Fruit fly (Drosophila melanogaster): Measurements from ENCODE around the gene CG33257.

CG33257 gene

DNA sequence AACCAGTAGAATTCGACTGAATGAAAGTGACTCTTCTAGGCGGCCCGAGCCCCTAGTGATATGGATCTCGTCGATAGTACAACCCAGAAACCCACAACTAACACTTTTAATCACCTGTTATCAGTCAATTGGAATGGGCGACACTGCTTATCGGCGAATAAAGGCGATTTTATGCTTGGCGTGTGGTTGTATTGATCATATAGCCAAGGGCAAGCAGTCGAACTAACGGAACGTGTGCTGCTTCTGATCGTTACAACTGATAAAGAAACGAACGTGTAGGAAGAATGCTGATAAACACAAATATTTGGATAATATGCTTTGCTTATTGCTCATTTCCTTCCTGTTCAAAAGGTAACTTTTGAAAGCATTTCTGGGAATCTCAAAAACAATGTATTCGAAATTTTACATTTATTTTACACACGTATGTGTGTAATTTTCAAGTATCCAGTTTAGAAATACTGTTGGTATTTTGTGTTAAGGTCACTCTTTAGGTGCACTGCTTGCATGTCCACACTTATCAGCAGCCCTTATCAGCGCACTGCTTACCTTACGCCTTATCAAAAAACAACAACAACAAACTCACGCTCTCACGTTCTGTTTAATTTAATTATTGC, 35.2 kb downstream of the CG33257 start, which contains the start of gene Agpat4:
Gene Agpat4 (minus strand): TSS at position 387 of the 614 bp plus-strand sequence.
- no peak for TF ChIP-seq Asciz (GFP tag; optimal IDR thresholded peaks at IDR 0.05)
- no peak for TF ChIP-seq CG12219 (GFP tag; optimal IDR thresholded peaks at IDR 0.05)
- TF ChIP-seq chinmo (GFP tag; IDR thresholded peaks at IDR 0.05; ENCODE audit: partially characterized antibody), result 0 out of 4 replicates have a peak, but pooled peaks have one; percentile 39
- no peak for TF ChIP-seq emc (GFP tag; optimal IDR thresholded peaks at IDR 0.05)
- TF ChIP-seq tx (GFP tag; optimal IDR thresholded peaks at IDR 0.05), result no peak
- no peak for TF ChIP-seq B-H2 (GFP tag; optimal IDR thresholded peaks at IDR 0.05)
- no peak; the same call in 1 of the 2 replicates for TF ChIP-seq CG14014 (GFP tag; IDR thresholded peaks at IDR 0.05)
- TF ChIP-seq ab (GFP tag; optimal IDR thresholded peaks at IDR 0.05), result no peak
- TF ChIP-seq CG5245 (GFP tag; optimal IDR thresholded peaks at IDR 0.05), result no peak
- TF ChIP-seq CG6254 (GFP tag; optimal IDR thresholded peaks at IDR 0.05), result no peak
- peak; percentile 10 for TF ChIP-seq CG33213 (GFP tag; optimal IDR thresholded peaks at IDR 0.05)
- no peak for TF ChIP-seq tin (GFP tag; optimal IDR thresholded peaks at IDR 0.05)
- peak in 1 of 2 experiments; percentile 40 for TF ChIP-seq tll (GFP tag; optimal IDR thresholded peaks at IDR 0.05)
- TF ChIP-seq CG11560 (tag; IDR thresholded peaks at IDR 0.05), result no peak
- no peak for TF ChIP-seq CG3995 (GFP tag; optimal IDR thresholded peaks at IDR 0.05)
- peak; percentile 35; the same call in 1 of the 3 replicates for TF ChIP-seq Opbp (GFP tag; IDR thresholded peaks at IDR 0.05; ENCODE audit: partially characterized antibody)
- TF ChIP-seq CG10274 (GFP tag; optimal IDR thresholded peaks at IDR 0.05), result no peak
- TF ChIP-seq CG12391 (tag; optimal IDR thresholded peaks at IDR 0.05), result no peak
- no peak for TF ChIP-seq CG31388 (GFP tag; optimal IDR thresholded peaks at IDR 0.05)
- peak; percentile 4 for TF ChIP-seq CHES-1-like (GFP tag; optimal IDR thresholded peaks at IDR 0.05)
- no peak for TF ChIP-seq az2 (GFP tag; optimal IDR thresholded peaks at IDR 0.05)
- peak; percentile 14 for TF ChIP-seq kni (GFP tag; optimal IDR thresholded peaks at IDR 0.05)
- TF ChIP-seq bab2 (GFP tag; optimal IDR thresholded peaks at IDR 0.05), result no peak
- no peak for TF ChIP-seq fru (optimal IDR thresholded peaks at IDR 0.05)
- TF ChIP-seq Rfx (GFP tag; IDR thresholded peaks at IDR 0.05), result no peak
- peak; percentile 38; the same call in 1 of the 2 replicates for TF ChIP-seq bbx (GFP tag; IDR thresholded peaks at IDR 0.05; ENCODE audit: partially characterized antibody)
- TF ChIP-seq CG17612 (GFP tag; IDR thresholded peaks at IDR 0.05), result no peak
- TF ChIP-seq Nf-YB (GFP tag; optimal IDR thresholded peaks at IDR 0.05), result no peak
- TF ChIP-seq sug (tag; optimal IDR thresholded peaks at IDR 0.05), result peak; percentile 99
- TF ChIP-seq CG2712 (tag; optimal IDR thresholded peaks at IDR 0.05), result peak; percentile 6
- 0 out of 3 replicates have a peak, but pooled peaks have one; percentile 3 for TF ChIP-seq Dbx (GFP tag; IDR thresholded peaks at IDR 0.05)
- TF ChIP-seq luna (GFP tag; optimal IDR thresholded peaks at IDR 0.05), result no peak
- TF ChIP-seq croc (GFP tag; conservative IDR thresholded peaks at IDR 0.05), result no peak
- no peak for TF ChIP-seq sna (GFP tag; IDR thresholded peaks at IDR 0.05; ENCODE audit: partially characterized antibody)
- TF ChIP-seq CG3847 (GFP tag; IDR thresholded peaks at IDR 0.05), result no peak
- peak; percentile 87 for TF ChIP-seq gfzf (GFP tag; optimal IDR thresholded peaks at IDR 0.05)
- TF ChIP-seq grn (GFP tag; optimal IDR thresholded peaks at IDR 0.05), result peak; percentile 100
- no peak for TF ChIP-seq Ets65A (GFP tag)
- TF ChIP-seq CG10147 (GFP tag; optimal IDR thresholded peaks at IDR 0.05), result no peak
- TF ChIP-seq CG42726 (GFP tag; IDR thresholded peaks at IDR 0.05; ENCODE audit: partially characterized antibody), result peak; percentile 68; the same call in 1 of the 2 replicates
- peak; percentile 30 for TF ChIP-seq CG3163 (GFP tag; optimal IDR thresholded peaks at IDR 0.05)
- no peak for TF ChIP-seq ind (GFP tag; optimal IDR thresholded peaks at IDR 0.05)
- peak; percentile 51 for TF ChIP-seq CG9437 (GFP tag; optimal IDR thresholded peaks at IDR 0.05)
- no peak for TF ChIP-seq CG10979 (tag; optimal IDR thresholded peaks at IDR 0.05)
- TF ChIP-seq Dip2 (GFP tag; IDR thresholded peaks at IDR 0.05), result no peak
- TF ChIP-seq CG4854 (GFP tag; optimal IDR thresholded peaks at IDR 0.05), result no peak
- no peak for TF ChIP-seq CkIIα-i1 (GFP tag; IDR thresholded peaks at IDR 0.05)
- TF ChIP-seq gce (GFP tag; IDR thresholded peaks at IDR 0.05), result no peak
- TF ChIP-seq BtbVII (GFP tag; optimal IDR thresholded peaks at IDR 0.05), result no peak
- no peak for TF ChIP-seq CG10431 (GFP tag; optimal IDR thresholded peaks at IDR 0.05)
